Fruit fly (Drosophila melanogaster) whole organism, embryonic: ENCODE results near the gene dgt2.

Source experiments
- CG12236 ChIP-seq: fragments of 200-800 bp; sonication (Bioruptor generic); optimal IDR thresholded peaks from 2 replicates; lab custom pipeline; 2016; ENCODE audit warnings: missing biosample characterization, missing genetic modification characterization
- CG14965 ChIP-seq: fragments of 200-800 bp; sonication (Bioruptor generic); optimal IDR thresholded peaks from 2 replicates; lab custom pipeline; 2016; ENCODE audit warnings: missing biosample characterization, missing genetic modification characterization, borderline replicate concordance
- CG1832 ChIP-seq: fragments of 200-800 bp; sonication (Bioruptor generic); optimal IDR thresholded peaks from 2 replicates; lab custom pipeline; 2017; ENCODE audit warnings: missing biosample characterization, mild to moderate bottlenecking, missing genetic modification characterization, inconsistent platforms
- CG6683 ChIP-seq: fragments of 200-800 bp; sonication (Bioruptor generic); optimal IDR thresholded peaks from 2 replicates; lab custom pipeline; 2017; ENCODE audit warnings: missing biosample characterization, mild to moderate bottlenecking, missing genetic modification characterization, missing genetic modification reagents
- Dll ChIP-seq: fragments of 200-800 bp; sonication (Bioruptor generic); IDR thresholded peaks from 4 replicates; pipeline ENCODE4 v1.3.6; 2022; ENCODE audit warnings: missing biosample characterization, missing genetic modification characterization; ENCODE audit not compliant: partially characterized antibody
- Ets65A ChIP-seq: fragments of 200-800 bp; sonication (Bioruptor generic); peaks from one replicate; lab custom pipeline; 2016; ENCODE audit warnings: missing biosample characterization, missing genetic modification characterization
- ash1 ChIP-seq: fragments of 200-800 bp; sonication (Bioruptor generic); optimal IDR thresholded peaks from 2 replicates; lab custom pipeline; 2018; ENCODE audit warnings: missing biosample characterization, mild to moderate bottlenecking, missing genetic modification characterization
- dan ChIP-seq: fragments of 200-800 bp; sonication (Bioruptor generic); IDR thresholded peaks from 2 replicates; pipeline ENCODE4 v1.3.6; 2022; ENCODE audit warnings: missing biosample characterization, missing genetic modification characterization
- gem ChIP-seq: fragments of 200-800 bp; sonication (Bioruptor generic); optimal IDR thresholded peaks from 2 replicates; lab custom pipeline; 2019; ENCODE audit warnings: missing biosample characterization, mild to moderate bottlenecking, missing genetic modification characterization, moderate library complexity
- pho ChIP-seq: fragments of 200-800 bp; sonication (Bioruptor generic); optimal IDR thresholded peaks from 2 replicates; lab custom pipeline; 2016; ENCODE audit warnings: missing biosample characterization, missing genetic modification characterization
- psq ChIP-seq: fragments of 200-800 bp; sonication (Bioruptor generic); optimal IDR thresholded peaks from 2 replicates; lab custom pipeline; 2017; ENCODE audit warnings: missing biosample characterization, missing genetic modification characterization

- no peak for TF ChIP-seq pho (GFP tag; lab: Kevin White, UChicago)
- TF ChIP-seq Ets65A (GFP tag; lab: Kevin White, UChicago): no peak
- TF ChIP-seq CG12236 (GFP tag; lab: Kevin White, UChicago): no peak
- no peak for TF ChIP-seq dan (GFP tag; lab: Robert Waterston, UW)
- TF ChIP-seq CG6683 (GFP tag; lab: Kevin White, UChicago): no peak
- TF ChIP-seq ash1 (GFP tag; lab: Kevin White, UChicago): no peak
- TF ChIP-seq psq (GFP tag; lab: Kevin White, UChicago): no peak
- TF ChIP-seq Dll (GFP tag; lab: Robert Waterston, UW): no peak
- TF ChIP-seq CG1832 (GFP tag; lab: Kevin White, UChicago): no peak
- TF ChIP-seq CG14965 (GFP tag; lab: Kevin White, UChicago): no peak
- no peak for TF ChIP-seq gem (tag; lab: Kevin White, UChicago)
Measured at dm6 chr2L:12007853-12008252, 18.1 kb downstream of the dgt2 start, which contains the start of gene Rh5.
